Fruit fly (Drosophila melanogaster): ENCODE measurements around the gene CG7246.

The CG7246 gene

DNA sequence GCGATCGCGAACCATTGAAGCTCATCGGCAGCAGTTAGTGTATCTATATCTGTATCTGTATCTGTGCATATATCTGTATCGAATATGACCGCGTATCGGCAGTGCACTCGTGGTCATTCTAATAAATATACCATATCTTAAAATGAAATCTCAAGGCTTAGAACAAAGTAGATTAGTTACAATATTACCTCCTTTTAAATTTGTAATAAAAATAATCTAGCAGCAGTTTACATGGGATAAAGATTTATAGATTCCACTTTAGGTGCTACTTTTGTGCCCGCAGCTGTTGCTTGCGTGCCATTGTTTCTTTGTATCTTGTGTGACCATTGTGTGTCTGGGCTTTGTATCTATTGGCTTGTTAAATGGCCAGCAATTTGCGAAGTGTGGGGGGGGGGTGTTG lies 20.8 kb downstream of the CG7246 start (continued):
- peak; percentile 64; the same call in 1 of the 3 replicates for TF ChIP-seq CG34422 (GFP tag; IDR thresholded peaks at IDR 0.05)
- peak; percentile 13 for TF ChIP-seq Fer2 (tag; optimal IDR thresholded peaks at IDR 0.05)
- TF ChIP-seq CG9437 (GFP tag; optimal IDR thresholded peaks at IDR 0.05): peak; percentile 71
- TF ChIP-seq CG18262 (tag; optimal IDR thresholded peaks at IDR 0.05): peak; percentile 56
- peak; percentile 59 for TF ChIP-seq HmgZ (tag; optimal IDR thresholded peaks at IDR 0.05)
- peak; percentile 23 for TF ChIP-seq CG6654 (GFP tag; optimal IDR thresholded peaks at IDR 0.05)
- TF ChIP-seq trh (GFP tag; optimal IDR thresholded peaks at IDR 0.05): no peak
- TF ChIP-seq sens (GFP tag): peak; percentile 94
- TF ChIP-seq CG11247 (GFP tag; IDR thresholded peaks at IDR 0.05): no peak
- no peak for TF ChIP-seq CG11398 (GFP tag; optimal IDR thresholded peaks at IDR 0.05)
- peak; percentile 43 for TF ChIP-seq CG1647 (GFP tag; optimal IDR thresholded peaks at IDR 0.05)
- peak; percentile 88 for TF ChIP-seq CG12769 (tag; optimal IDR thresholded peaks at IDR 0.05)
- no peak for TF ChIP-seq C15 (GFP tag; IDR thresholded peaks at IDR 0.05)
- TF ChIP-seq CG10267 (tag; optimal IDR thresholded peaks at IDR 0.05): peak; percentile 66
- no peak for TF ChIP-seq CG17912 (GFP tag; optimal IDR thresholded peaks at IDR 0.05)
- peak; percentile 79 for TF ChIP-seq CG18599 (GFP tag; optimal IDR thresholded peaks at IDR 0.05)
- peak; percentile 46 for TF ChIP-seq CG17802 (tag; optimal IDR thresholded peaks at IDR 0.05)
- no peak for TF ChIP-seq Deaf1 (tag; optimal IDR thresholded peaks at IDR 0.05)
- TF ChIP-seq chm (GFP tag; IDR thresholded peaks at IDR 0.05): peak; percentile 52; the same call in 1 of the 2 replicates
- TF ChIP-seq Gsc (GFP tag; IDR thresholded peaks at IDR 0.05): no peak
- peak; percentile 38 for TF ChIP-seq CG1602 (GFP tag; optimal IDR thresholded peaks at IDR 0.05)
- peak; percentile 22 for TF ChIP-seq CG8944 (GFP tag; optimal IDR thresholded peaks at IDR 0.05)
- TF ChIP-seq zen (tag; optimal IDR thresholded peaks at IDR 0.05): peak; percentile 24
- TF ChIP-seq caup (GFP tag; optimal IDR thresholded peaks at IDR 0.05; ENCODE audit: severe bottlenecking): peak; percentile 57
- TF ChIP-seq bsh (GFP tag; optimal IDR thresholded peaks at IDR 0.05): peak; percentile 77 to 86
- peak; percentile 86 for TF ChIP-seq PHDP (tag; optimal IDR thresholded peaks at IDR 0.05)
- TF ChIP-seq amos (GFP tag; IDR thresholded peaks at IDR 0.05; ENCODE audit: partially characterized antibody): no peak
- peak; percentile 53 for TF ChIP-seq CG4820 (GFP tag; optimal IDR thresholded peaks at IDR 0.05)
- TF ChIP-seq CG2875 (GFP tag; optimal IDR thresholded peaks at IDR 0.05): peak; percentile 59
- no peak; the same call in 2 of the 3 replicates for TF ChIP-seq CG17361 (GFP tag; IDR thresholded peaks at IDR 0.05)
- peak; percentile 57; the same call in 1 of the 3 replicates for TF ChIP-seq otp (GFP tag; IDR thresholded peaks at IDR 0.05)
- TF ChIP-seq CG5953 (GFP tag; IDR thresholded peaks at IDR 0.05): no peak
- no peak for TF ChIP-seq CG15479 (GFP tag; optimal IDR thresholded peaks at IDR 0.05)
- TF ChIP-seq CG30403 (GFP tag; optimal IDR thresholded peaks at IDR 0.05): peak; percentile 75
- peak; percentile 50 for TF ChIP-seq corto (GFP tag; optimal IDR thresholded peaks at IDR 0.05)
- TF ChIP-seq salm (tag; optimal IDR thresholded peaks at IDR 0.05): peak; percentile 78
- TF ChIP-seq dysf (GFP tag; IDR thresholded peaks at IDR 0.05): peak; percentile 84
- peak; percentile 64 for TF ChIP-seq NfI (GFP tag; optimal IDR thresholded peaks at IDR 0.05)
- TF ChIP-seq Atf-2 (GFP tag; optimal IDR thresholded peaks at IDR 0.05): peak; percentile 24
- TF ChIP-seq Stat92E (GFP tag; optimal IDR thresholded peaks at IDR 0.05): no peak
- peak; percentile 59 for TF ChIP-seq CG14667 (GFP tag; IDR thresholded peaks at IDR 0.05)
- TF ChIP-seq az2 (GFP tag; optimal IDR thresholded peaks at IDR 0.05): peak; percentile 73
- no peak for TF ChIP-seq eyg (GFP tag; optimal IDR thresholded peaks at IDR 0.05)
- peak; percentile 11 for TF ChIP-seq CG13123 (GFP tag; optimal IDR thresholded peaks at IDR 0.05)
- TF ChIP-seq CG12391 (tag; optimal IDR thresholded peaks at IDR 0.05): peak; percentile 84
- TF ChIP-seq slp2 (GFP tag; optimal IDR thresholded peaks at IDR 0.05): no peak
- no peak for TF ChIP-seq pzg (GFP tag; optimal IDR thresholded peaks at IDR 0.05)
- no peak for TF ChIP-seq CG11560 (tag; IDR thresholded peaks at IDR 0.05)
- peak; percentile 65 for TF ChIP-seq ewg (GFP tag; optimal IDR thresholded peaks at IDR 0.05)
- no peak for TF ChIP-seq aop (GFP tag; IDR thresholded peaks at IDR 0.05)
